Fruit fly (Drosophila melanogaster): ENCODE data around the gene CG14229.

The CG14229 gene

DNA sequence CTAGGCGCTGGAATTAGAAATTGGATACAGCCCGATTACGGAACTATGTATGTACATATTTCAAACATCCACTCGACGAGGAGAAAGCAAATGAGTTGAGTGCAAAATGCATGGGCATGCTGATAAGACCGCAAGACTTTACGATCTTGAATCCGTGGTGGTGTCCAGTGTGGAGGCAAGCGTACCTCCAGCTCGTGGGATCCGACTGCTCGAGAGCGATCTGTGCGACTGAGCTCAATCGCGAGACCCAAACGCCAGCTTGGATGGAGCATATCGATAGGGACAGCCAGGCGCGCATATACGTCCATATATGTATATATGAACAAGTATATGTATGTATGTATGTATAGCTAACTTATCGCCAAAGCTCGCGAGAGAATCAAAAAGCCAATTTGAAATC, 19.4 kb downstream of the CG14229 start, which contains the start of gene et:
Gene et, minus strand, starts transcription at position 230 of the 400 bp plus-strand sequence.
- TF ChIP-seq Sin3A (optimal IDR thresholded peaks at IDR 0.05) (no peak), psq (optimal IDR thresholded peaks at IDR 0.05) (no peak), Myc (optimal IDR thresholded peaks at IDR 0.05) (no peak), ttk (optimal IDR thresholded peaks at IDR 0.05) (no peak), h (optimal IDR thresholded peaks at IDR 0.05) (no peak), insv (optimal IDR thresholded peaks at IDR 0.05) (no peak)

DNA sequence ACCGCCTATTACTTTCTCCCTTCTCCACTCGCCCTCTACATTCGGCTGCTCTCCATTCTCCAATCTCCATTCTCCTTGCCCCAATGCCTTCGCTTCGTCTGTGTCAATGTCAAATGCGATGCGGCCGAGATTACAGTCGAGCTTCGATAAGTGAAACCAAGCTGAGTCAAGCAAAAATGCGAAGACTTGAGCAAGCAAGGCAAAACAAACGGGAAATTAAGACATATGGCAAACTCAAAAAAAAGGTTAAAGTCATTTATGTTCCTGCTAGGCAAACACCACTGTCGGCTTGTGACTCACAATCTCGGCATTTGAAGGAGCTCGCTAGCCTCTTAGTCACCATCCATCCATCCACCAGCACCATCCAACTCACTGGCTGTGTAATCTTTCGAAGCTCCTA, 26.6 kb downstream of the CG14229 start:
- no peak for TF ChIP-seq ttk (optimal IDR thresholded peaks at IDR 0.05)
- no peak for TF ChIP-seq h (optimal IDR thresholded peaks at IDR 0.05)
- TF ChIP-seq psq (optimal IDR thresholded peaks at IDR 0.05), result no peak
- no peak for TF ChIP-seq Myc (optimal IDR thresholded peaks at IDR 0.05)
- TF ChIP-seq Sin3A (optimal IDR thresholded peaks at IDR 0.05), result no peak
- no peak for TF ChIP-seq insv (optimal IDR thresholded peaks at IDR 0.05)

DNA sequence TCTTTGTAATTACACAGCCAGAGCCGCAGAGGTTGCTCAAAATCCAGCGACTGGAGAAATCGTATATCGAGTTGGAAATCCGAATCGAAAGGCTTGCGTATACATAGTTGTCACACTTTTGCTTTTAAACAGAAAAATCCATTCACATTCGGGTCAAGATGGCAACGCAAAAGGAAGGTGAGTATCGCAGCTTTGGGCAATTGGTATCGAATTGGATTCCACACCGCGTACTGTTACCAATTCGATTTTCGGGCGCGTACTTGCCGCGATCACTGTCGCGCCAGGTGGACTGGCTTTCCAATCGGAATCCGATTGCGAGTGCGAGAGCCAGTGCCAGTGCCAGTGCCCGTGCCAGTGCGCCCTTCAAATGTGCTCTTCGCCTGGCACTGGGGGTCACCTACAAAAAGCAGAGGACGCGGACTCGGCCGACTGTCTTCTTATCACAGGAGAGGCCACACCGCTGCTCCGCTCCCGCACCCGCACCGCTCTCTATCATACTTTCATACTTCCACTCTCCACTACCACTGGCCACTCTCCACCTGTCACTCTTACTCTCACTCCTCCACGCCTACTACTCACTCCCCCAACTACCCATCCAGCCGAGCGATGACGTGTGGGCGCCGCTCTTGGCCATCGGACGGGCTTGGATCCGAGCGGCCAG, 27.5 kb downstream of the CG14229 start:
- TF ChIP-seq ttk (optimal IDR thresholded peaks at IDR 0.05) (no peak), h (optimal IDR thresholded peaks at IDR 0.05) (no peak), insv (optimal IDR thresholded peaks at IDR 0.05) (no peak), Sin3A (optimal IDR thresholded peaks at IDR 0.05) (no peak), psq (optimal IDR thresholded peaks at IDR 0.05) (no peak), Myc (optimal IDR thresholded peaks at IDR 0.05) (no peak)

DNA sequence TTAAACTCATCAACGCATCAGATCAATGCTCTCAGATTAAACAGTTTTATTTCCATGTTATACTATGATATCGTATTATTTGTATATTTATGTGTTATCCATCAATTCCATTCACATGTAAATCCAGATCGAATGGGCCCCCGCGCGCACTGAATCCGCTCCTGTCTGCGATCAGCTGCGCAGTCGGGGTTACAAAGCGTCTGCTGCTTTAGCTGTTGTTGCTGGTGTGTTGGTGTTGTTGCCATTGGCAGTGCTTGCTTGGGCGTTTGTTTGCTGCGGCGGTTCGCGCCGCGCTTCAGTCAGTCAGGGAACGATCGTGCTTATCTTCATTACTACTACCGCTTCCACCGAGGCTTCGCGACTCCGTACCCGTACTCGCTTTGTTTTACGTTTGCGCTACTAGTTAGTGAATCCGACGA, 28.1 kb downstream of the CG14229 start, which contains the start of gene Zw:
Gene Zw, plus strand, starts transcription at position 262 of the 419 bp plus-strand sequence.
- TF ChIP-seq h (optimal IDR thresholded peaks at IDR 0.05) (no peak), Sin3A (optimal IDR thresholded peaks at IDR 0.05) (no peak), psq (optimal IDR thresholded peaks at IDR 0.05) (no peak), ttk (optimal IDR thresholded peaks at IDR 0.05) (no peak), insv (optimal IDR thresholded peaks at IDR 0.05) (no peak)

DNA sequence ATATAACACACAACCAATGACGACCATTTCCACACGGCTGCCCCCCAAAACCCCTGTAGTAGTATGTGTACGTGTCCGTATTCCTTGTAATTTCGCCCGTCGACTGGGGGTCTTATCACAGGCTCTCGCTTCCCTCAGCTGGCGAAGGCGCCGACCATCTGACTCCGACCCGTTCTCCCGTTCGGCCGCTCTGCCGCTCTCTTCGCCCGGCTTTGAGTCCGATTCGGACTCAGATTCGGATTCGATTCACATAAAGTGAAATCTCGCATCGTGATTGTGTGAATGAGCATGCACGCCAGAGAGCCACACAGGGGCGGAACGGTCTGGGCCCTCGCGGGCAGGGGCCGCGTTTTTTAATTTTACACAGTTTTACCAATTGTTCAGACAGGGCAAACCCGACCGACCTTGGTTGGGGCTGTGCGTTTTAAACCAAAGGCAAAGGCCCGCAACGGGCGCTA, 29.3 kb downstream of the CG14229 start:
- no peak for TF ChIP-seq Myc (optimal IDR thresholded peaks at IDR 0.05)
- no peak for TF ChIP-seq psq (optimal IDR thresholded peaks at IDR 0.05)
- no peak for TF ChIP-seq Sin3A (optimal IDR thresholded peaks at IDR 0.05)
- TF ChIP-seq h (optimal IDR thresholded peaks at IDR 0.05), result no peak
- TF ChIP-seq insv (optimal IDR thresholded peaks at IDR 0.05), result no peak
- no peak for TF ChIP-seq ttk (optimal IDR thresholded peaks at IDR 0.05)

DNA sequence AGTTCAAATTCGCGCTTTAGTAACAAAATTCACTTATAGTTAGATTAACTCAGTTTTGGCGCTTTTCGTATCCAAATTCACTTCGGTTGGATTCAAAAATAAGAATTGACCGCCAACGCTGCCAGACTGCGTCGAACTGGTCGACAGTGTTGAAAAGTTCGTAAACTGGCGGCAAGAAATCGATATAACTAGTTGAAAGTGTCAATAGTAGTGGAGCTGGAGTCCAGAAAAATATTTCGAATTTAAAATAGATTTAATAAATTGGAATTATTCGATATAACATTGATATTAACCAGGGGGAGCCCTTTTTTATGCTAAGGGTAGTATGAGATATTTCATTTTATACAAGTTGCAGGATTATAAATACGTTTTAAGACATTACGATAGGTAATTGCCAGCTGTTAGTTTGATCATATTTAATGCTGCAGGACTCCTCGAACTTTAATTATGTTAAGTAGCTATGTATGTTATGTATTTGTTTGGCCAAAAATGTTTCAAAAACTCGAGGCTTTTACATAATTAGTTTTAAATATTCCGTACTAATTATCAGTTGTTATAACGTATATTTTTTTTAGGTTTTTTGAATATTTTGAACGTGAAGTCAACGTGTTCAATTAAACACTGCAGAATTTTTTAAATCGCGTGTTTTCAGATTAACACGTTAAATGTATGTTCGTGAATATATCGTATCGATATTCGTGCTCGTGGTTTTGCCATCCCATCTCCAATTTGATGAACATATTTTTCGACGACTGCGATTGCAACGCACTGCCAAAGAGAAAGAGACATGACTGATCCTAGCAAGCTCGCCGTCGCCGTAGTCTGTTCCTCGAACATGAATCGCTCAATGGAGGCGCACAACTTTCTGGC, 31.0 kb downstream of the CG14229 start, which contains the start of the genes CG14223 and Ssu72:
Gene CG14223, minus strand, starts transcription at position 113 of the 870 bp plus-strand sequence.
Gene Ssu72, plus strand, starts transcription at position 703 of the 870 bp plus-strand sequence.
- TF ChIP-seq Sin3A (optimal IDR thresholded peaks at IDR 0.05) (no peak), insv (optimal IDR thresholded peaks at IDR 0.05) (no peak), ttk (optimal IDR thresholded peaks at IDR 0.05) (no peak)

DNA sequence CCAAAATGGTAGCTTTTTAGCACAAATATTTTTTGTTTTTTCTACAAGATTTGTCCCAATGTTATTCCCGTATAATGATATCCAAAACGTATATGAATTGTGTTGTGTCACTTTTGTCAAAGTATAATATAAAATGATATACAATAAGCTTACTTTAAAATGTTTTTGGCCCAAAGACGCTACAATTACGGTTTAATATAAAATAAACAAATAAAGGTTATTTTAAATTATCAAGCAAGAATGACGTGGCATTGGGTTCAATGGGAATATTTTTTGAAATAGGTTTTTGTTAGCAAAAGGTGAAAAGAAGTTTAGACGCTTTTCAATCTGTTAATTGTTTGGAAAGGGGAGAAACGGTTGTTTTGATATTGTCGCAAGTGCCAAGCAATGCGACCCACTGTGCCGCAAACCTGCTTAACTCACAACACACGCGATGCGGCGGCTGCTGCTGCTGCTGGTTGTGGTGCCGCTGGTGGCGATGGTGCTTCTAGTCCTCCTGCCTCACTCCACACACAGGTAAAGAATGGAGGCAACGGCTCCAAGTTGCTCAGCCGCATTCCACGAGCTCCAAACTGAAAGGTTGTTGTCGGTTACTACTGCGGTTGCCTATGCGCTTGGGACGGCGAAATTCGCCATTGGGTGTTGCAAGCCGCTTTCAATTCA, 31.7 kb downstream of the CG14229 start:
- TF ChIP-seq h (optimal IDR thresholded peaks at IDR 0.05) (no peak), Myc (optimal IDR thresholded peaks at IDR 0.05) (no peak), insv (optimal IDR thresholded peaks at IDR 0.05) (no peak), psq (optimal IDR thresholded peaks at IDR 0.05) (no peak), Sin3A (optimal IDR thresholded peaks at IDR 0.05) (no peak), ttk (optimal IDR thresholded peaks at IDR 0.05) (no peak)

DNA sequence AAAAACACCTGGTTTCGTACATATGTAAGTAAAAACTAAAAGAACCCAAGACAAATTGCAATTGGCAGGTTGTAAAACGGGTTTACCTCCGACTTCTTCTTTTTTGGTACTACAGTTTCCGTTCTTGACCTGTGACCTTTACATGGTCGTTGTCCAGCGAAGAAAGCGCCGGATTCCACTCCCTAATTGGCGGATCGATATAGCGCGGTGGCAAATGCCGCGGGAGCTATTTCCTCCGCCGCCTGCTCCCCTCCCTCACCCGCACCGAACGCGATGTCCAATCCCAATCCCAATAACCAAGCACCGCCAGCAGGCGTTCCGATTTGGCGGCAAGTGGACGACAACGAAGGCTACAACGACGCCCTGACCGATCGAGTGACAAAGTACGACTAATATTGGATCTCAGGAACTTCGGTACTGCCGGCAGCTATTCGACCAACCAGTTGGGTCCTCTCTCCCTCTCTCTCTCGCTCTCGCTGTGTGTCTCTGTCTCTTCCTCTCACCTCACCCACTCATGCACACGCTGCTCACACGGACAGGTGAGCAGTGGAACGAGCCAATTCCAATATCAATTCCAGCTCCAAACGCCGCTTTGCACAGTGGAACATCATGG, 32.4 kb downstream of the CG14229 start:
- no peak for TF ChIP-seq h (optimal IDR thresholded peaks at IDR 0.05)
- TF ChIP-seq ttk (optimal IDR thresholded peaks at IDR 0.05), result no peak
- no peak for TF ChIP-seq psq (optimal IDR thresholded peaks at IDR 0.05)
- TF ChIP-seq insv (optimal IDR thresholded peaks at IDR 0.05), result no peak
- no peak for TF ChIP-seq Sin3A (optimal IDR thresholded peaks at IDR 0.05)
- TF ChIP-seq Myc (optimal IDR thresholded peaks at IDR 0.05), result no peak

DNA sequence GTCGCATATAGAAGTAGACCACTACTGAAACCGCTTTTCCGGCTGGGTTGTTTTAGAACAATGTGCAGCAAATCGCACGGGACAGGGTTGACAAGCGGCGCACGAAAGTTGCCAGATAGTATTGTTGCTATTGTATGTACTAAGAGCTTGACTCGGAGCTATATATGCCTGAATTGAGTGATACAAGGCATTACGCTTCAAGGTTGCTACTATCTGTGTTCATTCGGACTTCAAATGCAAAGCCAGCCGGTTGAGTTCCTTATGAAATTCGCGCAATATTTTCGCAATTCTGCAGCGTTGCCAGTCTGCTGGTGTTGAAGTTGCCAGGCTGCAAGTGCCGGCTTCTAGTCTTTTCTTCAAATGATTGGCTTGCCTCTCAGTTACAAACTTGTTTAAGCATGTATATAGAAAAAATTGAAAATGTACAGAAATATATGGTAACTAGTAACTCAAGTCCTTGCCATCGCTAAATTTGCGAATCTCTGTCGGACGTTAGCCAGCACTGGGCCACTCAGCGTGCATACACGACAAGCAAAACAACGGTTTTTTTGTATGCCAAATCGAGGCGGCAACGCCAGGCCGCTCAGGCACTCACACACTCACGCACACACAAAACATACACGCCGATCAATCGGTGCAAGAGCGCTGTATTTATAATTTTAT, 43.2 kb downstream of the CG14229 start, which contains the start of the genes Ranbp21 and Elys:
Gene Ranbp21, minus strand, starts transcription at position 513 of the 663 bp plus-strand sequence.
Gene Elys, plus strand, starts transcription at position 549 of the 663 bp plus-strand sequence.
- TF ChIP-seq Myc (optimal IDR thresholded peaks at IDR 0.05), result no peak
- TF ChIP-seq insv (optimal IDR thresholded peaks at IDR 0.05), result no peak

DNA sequence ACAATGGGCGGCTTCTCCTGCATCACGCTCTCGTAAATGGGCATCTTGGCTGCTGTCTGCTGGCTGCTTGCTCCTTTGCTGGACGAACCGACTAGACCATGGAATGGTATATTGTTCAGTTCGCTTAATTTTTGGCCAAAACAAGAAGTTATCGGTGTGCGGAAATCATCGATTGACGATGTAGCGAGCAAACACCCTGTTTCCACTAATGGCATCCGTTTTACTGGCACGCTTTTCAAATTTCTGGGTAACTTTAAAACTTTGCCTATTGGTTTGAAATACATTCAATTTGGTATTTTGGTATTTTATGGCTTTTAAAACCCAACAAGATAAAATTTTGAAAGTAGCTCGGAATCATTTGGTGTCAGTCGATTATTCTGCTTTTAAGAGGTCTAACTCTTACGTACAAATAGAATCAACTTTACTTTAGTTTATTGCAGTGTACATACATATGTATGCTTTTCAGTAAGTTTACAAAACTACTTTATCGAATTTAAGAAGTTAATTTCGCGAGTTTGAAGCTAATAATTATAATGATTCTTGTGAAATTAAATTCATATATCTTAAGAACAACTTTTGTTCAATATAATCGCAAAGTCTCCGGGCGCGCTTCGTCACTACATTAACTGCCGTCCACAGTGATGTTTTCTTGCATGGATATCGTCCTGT, 49.0 kb downstream of the CG14229 start, which contains the start of gene Arp10:
Gene Arp10, minus strand, starts transcription at position 304 of the 669 bp plus-strand sequence.
- TF ChIP-seq h (optimal IDR thresholded peaks at IDR 0.05) (no peak), ttk (optimal IDR thresholded peaks at IDR 0.05) (no peak), Sin3A (optimal IDR thresholded peaks at IDR 0.05) (no peak), psq (optimal IDR thresholded peaks at IDR 0.05) (no peak), Myc (optimal IDR thresholded peaks at IDR 0.05) (no peak), insv (optimal IDR thresholded peaks at IDR 0.05) (no peak)
